Worm (Caenorhabditis elegans): ENCODE results near the gene asb-1.

DNA sequence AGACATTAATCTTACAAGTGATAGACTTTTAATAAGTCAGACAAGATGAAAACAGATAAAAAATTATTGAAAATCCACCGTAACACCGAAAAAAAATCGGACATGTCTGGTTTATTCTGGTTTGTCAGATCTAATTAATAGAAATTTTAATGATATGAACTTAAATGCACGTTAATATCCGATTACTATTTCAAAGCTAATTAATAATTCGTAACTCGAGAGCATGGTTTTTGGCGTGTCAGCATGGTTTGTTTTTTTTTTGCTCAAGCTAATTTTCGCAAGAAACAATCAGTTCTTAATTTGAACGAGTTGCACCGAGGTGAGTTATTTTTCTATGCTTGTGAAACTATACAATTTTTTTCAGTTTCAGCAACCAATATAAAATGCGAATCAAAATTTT, 39.3 kb upstream of the asb-1 start, which contains the start of gene clec-153:
- TF ChIP-seq nhr-23 (tag; optimal IDR thresholded peaks at IDR 0.05) (no peak), unc-55 (GFP tag; optimal IDR thresholded peaks at IDR 0.05) (no peak), elt-3 (tag; optimal IDR thresholded peaks at IDR 0.05) (no peak), ceh-82 (tag; optimal IDR thresholded peaks at IDR 0.05) (no peak), nhr-25 (tag; optimal IDR thresholded peaks at IDR 0.05) (no peak), aly-2 (tag; optimal IDR thresholded peaks at IDR 0.05) (no peak), blmp-1 (tag; optimal IDR thresholded peaks at IDR 0.05; ENCODE audit: insufficient read depth) (no peak), nhr-11 (tag; optimal IDR thresholded peaks at IDR 0.05) (no peak), ztf-11 (tag; optimal IDR thresholded peaks at IDR 0.05) (no peak), skn-1 (tag; optimal IDR thresholded peaks at IDR 0.05) (no peak), lin-11 (tag; optimal IDR thresholded peaks at IDR 0.05) (no peak), R02D3.7 (tag; optimal IDR thresholded peaks at IDR 0.05) (no peak), elt-1 (tag; optimal IDR thresholded peaks at IDR 0.05) (no peak), gmeb-1 (tag; optimal IDR thresholded peaks at IDR 0.05) (no peak)

Data from whole organism, L2 larva.